Worm (Caenorhabditis elegans) whole organism, L3 larva: ENCODE data around the gene rab-39.

ENCODE experiments used
- nhr-11 ChIP-seq: fragments of 150-350 bp; optimal IDR thresholded peaks from 2 replicates; lab custom pipeline; 2014; ENCODE audit warnings: missing biosample characterization, missing genetic modification characterization
- pha-4 ChIP-seq: fragments of 150-350 bp; optimal IDR thresholded peaks from 2 replicates; lab custom pipeline; 2014; ENCODE audit warnings: missing biosample characterization, missing genetic modification reagents, missing genetic modification characterization
- unc-62 ChIP-seq: fragments of 150-350 bp; sonication (generic microtip); optimal IDR thresholded peaks from 4 replicates; lab custom pipeline; 2014; ENCODE audit warnings: missing biosample characterization, missing genetic modification reagents, missing genetic modification characterization

- TF ChIP-seq pha-4 (tag; lab: Kevin White, UChicago): no peak
- TF ChIP-seq unc-62: no peak
- TF ChIP-seq nhr-11 (tag; lab: Kevin White, UChicago): no peak
Measured at ce11 chrII:9316801-9317200, 5.9 kb downstream of the rab-39 start.
